Fruit fly (Drosophila melanogaster) Kc167 (cell line): ENCODE results near the gene CG32425.

ENCODE experiments used
- Myc ChIP-seq: fragments of >200 bp; optimal IDR thresholded peaks from 2 replicates; lab custom pipeline; 2017; ENCODE audit warnings: missing external identifiers
- h ChIP-seq: fragments of >200 bp; optimal IDR thresholded peaks from 3 replicates; lab custom pipeline; 2018; ENCODE audit warnings: missing external identifiers

DNA sequence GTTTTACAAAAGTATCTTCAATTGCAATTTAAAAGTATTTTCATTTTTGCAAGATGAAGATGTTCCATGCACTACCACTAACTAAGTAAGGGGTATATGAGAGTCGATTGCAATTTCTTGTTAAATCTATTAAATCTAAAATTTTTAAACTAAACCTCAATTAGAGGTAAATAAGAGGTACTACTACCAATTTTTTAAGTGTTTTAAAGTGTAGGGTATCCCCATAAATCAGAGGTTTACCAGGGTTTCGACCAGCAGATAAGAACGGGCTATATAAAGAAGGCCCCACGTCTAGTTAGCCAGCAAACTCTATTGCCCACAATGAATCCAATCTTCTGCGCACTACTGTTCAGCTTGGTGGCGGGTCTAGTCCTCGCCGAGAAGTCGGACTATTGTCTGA is 36.7 kb upstream of the CG32425 start, which contains the start of gene mag:
- TF ChIP-seq h (no peak), Myc (lab: Kevin White, UChicago) (no peak)
